Fruit fly (Drosophila melanogaster): ENCODE data around the gene Trf2.

Gene Trf2

dm6 chrX:8407124-8407775, 1.8 kb upstream of the Trf2 start, which contains the start of gene PIG-T (continued):
- TF ChIP-seq eve (GFP tag; optimal IDR thresholded peaks at IDR 0.05) (no peak), CG10274 (GFP tag; optimal IDR thresholded peaks at IDR 0.05) (no peak), eyg (GFP tag; optimal IDR thresholded peaks at IDR 0.05) (no peak), dpn (GFP tag; optimal IDR thresholded peaks at IDR 0.05) (peak in 1 of 2 experiments; percentile 30), CG17829 (tag; optimal IDR thresholded peaks at IDR 0.05) (peak; percentile 24), CG14710 (tag; optimal IDR thresholded peaks at IDR 0.05) (peak; percentile 9), CG7928 (GFP tag; optimal IDR thresholded peaks at IDR 0.05) (peak; percentile 87), CG12659 (GFP tag; optimal IDR thresholded peaks at IDR 0.05) (peak; percentile 14), CG15514 (GFP tag; optimal IDR thresholded peaks at IDR 0.05) (peak; percentile 86), Abd-B (GFP tag; optimal IDR thresholded peaks at IDR 0.05) (no peak), Myb (GFP tag; optimal IDR thresholded peaks at IDR 0.05) (peak; percentile 96), amos (GFP tag; IDR thresholded peaks at IDR 0.05; ENCODE audit: partially characterized antibody) (peak; percentile 32; the same call in 1 of the 2 replicates), crp (GFP tag; optimal IDR thresholded peaks at IDR 0.05) (peak in 1 of 2 experiments; percentile 58), CG10565 (GFP tag; optimal IDR thresholded peaks at IDR 0.05) (no peak), stwl (tag; optimal IDR thresholded peaks at IDR 0.05) (peak; percentile 12), BEAF-32 (GFP tag; optimal IDR thresholded peaks at IDR 0.05) (peak; percentile 49), CG8290 (GFP tag; optimal IDR thresholded peaks at IDR 0.05) (no peak), CG8290 (tag; optimal IDR thresholded peaks at IDR 0.05) (peak in 1 of 2 experiments; percentile 43), vfl (GFP tag; optimal IDR thresholded peaks at IDR 0.05) (peak; percentile 36), CG10267 (tag; optimal IDR thresholded peaks at IDR 0.05) (peak; percentile 93), Dp (GFP tag; optimal IDR thresholded peaks at IDR 0.05) (peak; percentile 74), Pdp1 (GFP tag; optimal IDR thresholded peaks at IDR 0.05) (peak in 1 of 2 experiments; percentile 66), CG8924 (tag; optimal IDR thresholded peaks at IDR 0.05) (peak; percentile 3), Ets97D (GFP tag; optimal IDR thresholded peaks at IDR 0.05) (peak; percentile 30), gsb-n (tag; optimal IDR thresholded peaks at IDR 0.05) (peak; percentile 86), az2 (GFP tag; optimal IDR thresholded peaks at IDR 0.05) (no peak), btn (GFP tag; optimal IDR thresholded peaks at IDR 0.05) (no peak), Med (GFP tag) (peak; percentile 77), Dref (GFP tag; IDR thresholded peaks at IDR 0.05) (peak; percentile 83), sens (GFP tag) (peak; percentile 34), pzg (GFP tag; optimal IDR thresholded peaks at IDR 0.05) (peak; percentile 82), nerfin-1 (tag; optimal IDR thresholded peaks at IDR 0.05) (peak; percentile 22), MBD-R2 (GFP tag; IDR thresholded peaks at IDR 0.05) (peak; percentile 51), CG1603 (tag; optimal IDR thresholded peaks at IDR 0.05) (peak; percentile 67), CG2116 (GFP tag; optimal IDR thresholded peaks at IDR 0.05) (peak; percentile 81), slp2 (GFP tag; optimal IDR thresholded peaks at IDR 0.05) (no peak), Six4 (GFP tag; optimal IDR thresholded peaks at IDR 0.05) (no peak), E2f2 (GFP tag; IDR thresholded peaks at IDR 0.05) (peak; percentile 80), sob (GFP tag; IDR thresholded peaks at IDR 0.05) (peak; percentile 11; the same call in 1 of the 2 replicates), CG30403 (GFP tag; optimal IDR thresholded peaks at IDR 0.05) (peak; percentile 14), tll (GFP tag; optimal IDR thresholded peaks at IDR 0.05) (no peak), CHES-1-like (GFP tag; optimal IDR thresholded peaks at IDR 0.05) (peak; percentile 32), CG4617 (GFP tag; optimal IDR thresholded peaks at IDR 0.05; ENCODE audit: borderline replicate concordance) (peak; percentile 71), Ets65A (GFP tag) (no peak), her (GFP tag; optimal IDR thresholded peaks at IDR 0.05) (peak; percentile 22), Nf-YC (tag; optimal IDR thresholded peaks at IDR 0.05) (peak; percentile 2), Opbp (GFP tag; IDR thresholded peaks at IDR 0.05; ENCODE audit: partially characterized antibody) (peak; percentile 50; the same call in 1 of the 3 replicates), CG3847 (GFP tag; IDR thresholded peaks at IDR 0.05) (peak; percentile 38; the same call in 1 of the 2 replicates), Rfx (GFP tag; IDR thresholded peaks at IDR 0.05) (peak; percentile 17; the same call in 1 of the 2 replicates)

Data from whole organism, embryonic.